Fruit fly (Drosophila melanogaster): ENCODE data around the gene eIF2Bbeta.

eIF2Bbeta gene

dm6 chrX:2708156-2708734 lies 3.9 kb downstream of the eIF2Bbeta start, which contains the start of gene CG2681 (continued):
- no peak for TF ChIP-seq exex (tag; optimal IDR thresholded peaks at IDR 0.05)
- no peak for TF ChIP-seq odd (GFP tag; optimal IDR thresholded peaks at IDR 0.05)
- TF ChIP-seq Lpt (GFP tag; optimal IDR thresholded peaks at IDR 0.05) = no peak
- peak; percentile 38 for TF ChIP-seq org-1 (GFP tag; optimal IDR thresholded peaks at IDR 0.05)
- TF ChIP-seq CG17361 (GFP tag; IDR thresholded peaks at IDR 0.05) = 0 out of 3 replicates have a peak, but pooled peaks have one; percentile 28
- TF ChIP-seq zfh1 (GFP tag; IDR thresholded peaks at IDR 0.05) = peak; percentile 76
- peak; percentile 43 for TF ChIP-seq ttk (GFP tag; IDR thresholded peaks at IDR 0.05)
- TF ChIP-seq tin (GFP tag; optimal IDR thresholded peaks at IDR 0.05) = peak; percentile 6
- TF ChIP-seq pros (GFP tag; optimal IDR thresholded peaks at IDR 0.05) = no peak
- TF ChIP-seq stc (GFP tag; IDR thresholded peaks at IDR 0.05) = peak; percentile 61; the same call in 1 of the 2 replicates
- TF ChIP-seq slbo (GFP tag; IDR thresholded peaks at IDR 0.05) = peak; percentile 84
- peak; percentile 71 for TF ChIP-seq grau (tag; optimal IDR thresholded peaks at IDR 0.05)
- peak; percentile 54 for TF ChIP-seq CG10366 (GFP tag; IDR thresholded peaks at IDR 0.05)
- peak; percentile 69 for TF ChIP-seq sisA (GFP tag; IDR thresholded peaks at IDR 0.05)
- peak; percentile 89 for TF ChIP-seq Med (GFP tag)
- peak; percentile 46 for TF ChIP-seq HLH54F (GFP tag; optimal IDR thresholded peaks at IDR 0.05)
- TF ChIP-seq jumu (GFP tag; optimal IDR thresholded peaks at IDR 0.05) = no peak
- TF ChIP-seq CG12219 (GFP tag; optimal IDR thresholded peaks at IDR 0.05) = peak; percentile 9
- TF ChIP-seq Abd-B (GFP tag; optimal IDR thresholded peaks at IDR 0.05) = peak; percentile 12
- 0 out of 2 replicates have a peak, but pooled peaks have one; percentile 3 for TF ChIP-seq Poxn (GFP tag; IDR thresholded peaks at IDR 0.05)
- peak; percentile 21 for TF ChIP-seq CG7556 (GFP tag; optimal IDR thresholded peaks at IDR 0.05)
- TF ChIP-seq CG2120 (GFP tag; optimal IDR thresholded peaks at IDR 0.05) = peak; percentile 59
- TF ChIP-seq CG11696 (GFP tag; IDR thresholded peaks at IDR 0.05) = 0 out of 2 replicates have a peak, but pooled peaks have one; percentile 16
- TF ChIP-seq Awh (GFP tag; IDR thresholded peaks at IDR 0.05) = peak; percentile 49; the same call in 1 of the 2 replicates
- no peak for TF ChIP-seq CG4328 (GFP tag; optimal IDR thresholded peaks at IDR 0.05)
- peak; percentile 59; the same call in 1 of the 2 replicates for TF ChIP-seq CG16779 (GFP tag; IDR thresholded peaks at IDR 0.05)
- no peak for TF ChIP-seq Hey (tag; optimal IDR thresholded peaks at IDR 0.05)
- no peak for TF ChIP-seq fd102C (GFP tag; optimal IDR thresholded peaks at IDR 0.05)
- peak; percentile 29 for TF ChIP-seq CG12659 (GFP tag; optimal IDR thresholded peaks at IDR 0.05)
- 0 out of 2 replicates have a peak, but pooled peaks have one; percentile 7 for TF ChIP-seq CG3847 (GFP tag; IDR thresholded peaks at IDR 0.05)
- TF ChIP-seq Ada2b (GFP tag; IDR thresholded peaks at IDR 0.05) = peak; percentile 63
- peak; percentile 15; the same call in 1 of the 3 replicates for TF ChIP-seq CG7357 (GFP tag; IDR thresholded peaks at IDR 0.05)
- TF ChIP-seq Trl (optimal IDR thresholded peaks at IDR 0.05) = no peak
- peak; percentile 8 for TF ChIP-seq Trl (GFP tag; optimal IDR thresholded peaks at IDR 0.05)
- no peak for TF ChIP-seq sima (GFP tag; optimal IDR thresholded peaks at IDR 0.05)
- peak; percentile 50 for TF ChIP-seq CG1603 (tag; optimal IDR thresholded peaks at IDR 0.05)
- peak; percentile 18 for TF ChIP-seq fd96Cb (tag; optimal IDR thresholded peaks at IDR 0.05)
- peak; percentile 57 for TF ChIP-seq CG7839 (tag; optimal IDR thresholded peaks at IDR 0.05)
- peak; percentile 32 for TF ChIP-seq az2 (GFP tag; optimal IDR thresholded peaks at IDR 0.05)
- 0 out of 2 replicates have a peak, but pooled peaks have one; percentile 14 for TF ChIP-seq danr (GFP tag; IDR thresholded peaks at IDR 0.05)
- 0 out of 2 replicates have a peak, but pooled peaks have one; percentile 23 for TF ChIP-seq wdn (GFP tag; IDR thresholded peaks at IDR 0.05)
- TF ChIP-seq CG17568 (GFP tag; optimal IDR thresholded peaks at IDR 0.05) = no peak
- peak; percentile 75 for TF ChIP-seq ci (GFP tag; IDR thresholded peaks at IDR 0.05)
- TF ChIP-seq zfh2 (GFP tag; optimal IDR thresholded peaks at IDR 0.05) = peak; percentile 23
- TF ChIP-seq CG10431 (GFP tag; optimal IDR thresholded peaks at IDR 0.05) = no peak
- TF ChIP-seq CG14667 (GFP tag; IDR thresholded peaks at IDR 0.05) = peak; percentile 46; the same call in 1 of the 2 replicates
